Worm (Caenorhabditis elegans) whole organism, early embryonic: ENCODE data around the gene Y94H6A.12.

ENCODE experiments used
- B0310.2 ChIP-seq: sonication (generic microtip); optimal IDR thresholded peaks from 2 replicates; lab custom pipeline; 2016; ENCODE audit warnings: mild to moderate bottlenecking, missing genetic modification characterization, missing compliant biosample characterization
- F13C5.2 ChIP-seq: sonication (generic microtip); optimal IDR thresholded peaks from 2 replicates; lab custom pipeline; 2017; ENCODE audit warnings: mild to moderate bottlenecking, missing genetic modification characterization, inconsistent platforms, missing compliant biosample characterization
- aly-1 ChIP-seq: sonication (generic microtip); optimal IDR thresholded peaks from 2 replicates; lab custom pipeline; 2016; ENCODE audit warnings: missing genetic modification characterization, missing compliant biosample characterization
- ama-1 ChIP-seq: fragments of 150-350 bp; optimal IDR thresholded peaks from 2 replicates; lab custom pipeline; 2014
- ceh-13 ChIP-seq: fragments of 200-800 bp; sonication (Bioruptor generic); optimal IDR thresholded peaks from 2 replicates; lab custom pipeline; 2018; ENCODE audit warnings: mild to moderate bottlenecking, missing genetic modification characterization, missing compliant biosample characterization
- ets-7 ChIP-seq: sonication (generic microtip); optimal IDR thresholded peaks from 2 replicates; lab custom pipeline; 2016; ENCODE audit warnings: missing genotype, missing genetic modification characterization, missing compliant biosample characterization
- flt-1 ChIP-seq: fragments of 200-800 bp; sonication (Bioruptor generic); IDR thresholded peaks from 2 replicates; pipeline ENCODE4 v1.3.6; 2022; ENCODE audit warnings: missing genetic modification characterization, missing compliant biosample characterization
- hmbx-1 ChIP-seq: sonication (generic microtip); optimal IDR thresholded peaks from 2 replicates; lab custom pipeline; 2016; ENCODE audit warnings: mild to moderate bottlenecking, missing genetic modification characterization, missing compliant biosample characterization
- hmg-4 ChIP-seq: fragments of 200-800 bp; sonication (Bioruptor generic); optimal IDR thresholded peaks from 2 replicates; lab custom pipeline; 2018; ENCODE audit warnings: mild to moderate bottlenecking, missing genetic modification characterization, missing compliant biosample characterization
- hnd-1 ChIP-seq: sonication (generic microtip); optimal IDR thresholded peaks from 2 replicates; lab custom pipeline; 2016; ENCODE audit warnings: missing genetic modification characterization, missing compliant biosample characterization
- pes-1 ChIP-seq: fragments of 200-800 bp; sonication (Bioruptor generic); IDR thresholded peaks from 2 replicates; pipeline ENCODE4 v1.3.6; 2022; ENCODE audit warnings: missing genetic modification reagents, missing genetic modification characterization, missing compliant biosample characterization
- sea-1 ChIP-seq: fragments of 200-800 bp; sonication (Bioruptor generic); conservative IDR thresholded peaks from 2 replicates; pipeline ENCODE4 v1.3.6; 2022; ENCODE audit warnings: missing genetic modification characterization, missing compliant biosample characterization
- tbx-11 ChIP-seq: fragments of 200-800 bp; sonication (Bioruptor generic); IDR thresholded peaks from 2 replicates; pipeline ENCODE4 v1.3.6; 2022; ENCODE audit warnings: missing genetic modification characterization, missing compliant biosample characterization
- tra-4 ChIP-seq: sonication (generic microtip); optimal IDR thresholded peaks from 2 replicates; lab custom pipeline; 2017; ENCODE audit warnings: missing genetic modification characterization, missing compliant biosample characterization

DNA sequence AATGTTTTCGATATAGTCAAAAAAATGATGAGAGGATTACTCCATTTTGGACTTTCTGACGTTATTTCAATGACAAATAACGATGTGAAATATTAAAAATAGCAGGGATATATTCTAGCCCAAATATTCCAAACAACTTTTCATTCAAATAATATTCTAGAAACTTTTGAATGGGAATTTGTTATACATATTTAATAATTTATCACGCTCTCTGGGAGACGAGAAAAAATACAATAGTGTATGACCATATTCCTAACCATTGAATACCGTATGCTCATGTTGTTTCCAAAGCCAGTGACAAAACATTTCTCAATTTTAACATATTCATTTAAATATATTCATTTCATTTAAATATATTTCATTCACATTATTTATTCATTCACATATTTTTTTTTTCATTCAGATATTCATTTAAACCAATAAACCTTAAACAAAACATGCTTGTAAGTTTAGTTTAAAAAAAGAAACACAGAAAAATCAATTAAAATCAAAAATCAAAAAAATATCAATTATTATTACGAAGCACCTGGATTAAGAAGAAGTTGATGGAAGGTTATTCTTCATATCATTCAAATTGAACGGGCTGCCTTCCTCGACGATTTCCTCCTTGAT lies 3.1 kb downstream of the Y94H6A.12 start:
- TF ChIP-seq ama-1 (lab: Kevin White, UChicago) (no peak), F13C5.2 (no peak), aly-1 (tag; lab: Kevin White, UChicago) (no peak), pes-1 (GFP tag; lab: Robert Waterston, UW) (no peak), flt-1 (GFP tag; lab: Robert Waterston, UW) (no peak), hnd-1 (no peak), tra-4 (no peak), hmbx-1 (tag; lab: Kevin White, UChicago) (no peak), ets-7 (no peak), hmg-4 (GFP tag; lab: Kevin White, UChicago) (no peak), ceh-13 (no peak), tbx-11 (GFP tag; lab: Robert Waterston, UW) (no peak), sea-1 (no peak), B0310.2 (tag; lab: Kevin White, UChicago) (no peak)
